Fruit fly (Drosophila melanogaster) whole organism, wandering third instar larva: ENCODE measurements around the gene mib1.
A peak's percentile ranks its signal among the peaks of the same experiment; 100 is the strongest.

ENCODE experiments used
- Abd-B ChIP-seq: fragments of >200 bp; optimal IDR thresholded peaks from 2 replicates; lab custom pipeline; 2017; ENCODE audit warnings: missing biosample characterization, missing genetic modification characterization
- CG32264 ChIP-seq: fragments of 200-800 bp; sonication (Bioruptor generic); optimal IDR thresholded peaks from 2 replicates; lab custom pipeline; 2016; ENCODE audit warnings: missing biosample characterization, missing genetic modification characterization
- CG9705 ChIP-seq: fragments of 200-800 bp; sonication (Bioruptor generic); optimal IDR thresholded peaks from 2 replicates; lab custom pipeline; 2018; ENCODE audit warnings: missing biosample characterization, mild to moderate bottlenecking, missing genetic modification characterization
- CrebA ChIP-seq: fragments of 200-800 bp; sonication (Bioruptor generic); optimal IDR thresholded peaks from 2 replicates; lab custom pipeline; 2016; ENCODE audit warnings: missing biosample characterization, mild to moderate bottlenecking, missing genetic modification characterization, borderline replicate concordance
- Dfd ChIP-seq: fragments of >200 bp; optimal IDR thresholded peaks from 2 replicates; lab custom pipeline; 2017; ENCODE audit warnings: missing biosample characterization, missing genetic modification characterization
- Dif ChIP-seq: fragments of 200-275, 200-300 bp; sonication (Bioruptor generic); optimal IDR thresholded peaks from 2 replicates; lab custom pipeline; 2018; ENCODE audit warnings: missing biosample characterization, missing genetic modification characterization; ENCODE audit not compliant: partially characterized antibody
- GATAd ChIP-seq: sonication (Bioruptor generic); optimal IDR thresholded peaks from 2 replicates; lab custom pipeline; 2016; ENCODE audit warnings: missing biosample characterization, missing genetic modification characterization
- HLH106 ChIP-seq: fragments of 200-800 bp; optimal IDR thresholded peaks from 3 replicates; lab custom pipeline; 2019; ENCODE audit warnings: missing biosample characterization, mild to moderate bottlenecking, missing genetic modification characterization, moderate library complexity
- Hnf4 ChIP-seq: fragments of 200-800 bp; sonication (Bioruptor generic); optimal IDR thresholded peaks from 2 replicates; lab custom pipeline; 2016; ENCODE audit warnings: missing biosample characterization, mild to moderate bottlenecking, missing genetic modification characterization
- Hr83 ChIP-seq: fragments of 200-300 bp; sonication (Bioruptor generic); optimal IDR thresholded peaks from 2 replicates; lab custom pipeline; 2016; ENCODE audit warnings: missing biosample characterization, mild to moderate bottlenecking, missing genetic modification characterization, moderate library complexity; ENCODE audit not compliant: poor library complexity, severe bottlenecking
- Jra ChIP-seq: sonication (Bioruptor generic); optimal IDR thresholded peaks from 2 replicates; lab custom pipeline; 2016; ENCODE audit warnings: missing biosample characterization, missing genetic modification characterization
- Mio ChIP-seq: sonication (Bioruptor generic); optimal IDR thresholded peaks from 2 replicates; lab custom pipeline; 2016; ENCODE audit warnings: missing biosample characterization, missing genetic modification characterization
- Myc ChIP-seq: fragments of >200 bp; optimal IDR thresholded peaks from 2 replicates; lab custom pipeline; 2017
- N ChIP-seq: fragments of >200 bp; optimal IDR thresholded peaks from 2 replicates; lab custom pipeline; 2018; ENCODE audit warnings: missing biosample characterization, missing external identifiers, missing genetic modification characterization
- OdsH ChIP-seq: fragments of 200-800 bp; sonication (Bioruptor generic); optimal IDR thresholded peaks from 2 replicates; lab custom pipeline; 2016; ENCODE audit warnings: missing biosample characterization, mild to moderate bottlenecking, missing genetic modification characterization
- Rel ChIP-seq, 2 experiments: fragments of 200-800 bp; sonication (Bioruptor generic) in 1 of 2; optimal IDR thresholded peaks; 2 replicates in 1 of 2; 3 replicates in 1 of 2; lab custom pipeline; 2016 to 2019; ENCODE audit warnings: mild to moderate bottlenecking in 2 of 2, missing biosample characterization in 2 of 2, missing genetic modification characterization in 2 of 2, moderate library complexity in 1 of 2
- Sp1 ChIP-seq: fragments of 200-800 bp; sonication (Bioruptor generic); optimal IDR thresholded peaks from 3 replicates; lab custom pipeline; 2019; ENCODE audit warnings: missing biosample characterization, mild to moderate bottlenecking, missing genetic modification characterization, moderate library complexity
- Vsx2 ChIP-seq: fragments of 200-300, 225-300 bp; sonication (Bioruptor generic); optimal IDR thresholded peaks from 2 replicates; lab custom pipeline; 2018; ENCODE audit warnings: missing biosample characterization, missing genetic modification characterization; ENCODE audit not compliant: partially characterized antibody
- br ChIP-seq: fragments of 200-800 bp; sonication (Bioruptor generic); optimal IDR thresholded peaks from 2 replicates; lab custom pipeline; 2016; ENCODE audit warnings: missing biosample characterization, missing genetic modification characterization
- brk ChIP-seq: fragments of 200-800 bp; sonication (Bioruptor generic); optimal IDR thresholded peaks from 2 replicates; lab custom pipeline; 2016; ENCODE audit warnings: missing biosample characterization, mild to moderate bottlenecking, missing genetic modification characterization
- dl ChIP-seq, 2 experiments: fragments of 175-275, 200-275 bp in 1 of 2; fragments of 200-275 bp in 1 of 2; sonication (Bioruptor generic); optimal IDR thresholded peaks; lab custom pipeline; 2018; ENCODE audit warnings: mild to moderate bottlenecking in 2 of 2, missing biosample characterization in 2 of 2, missing genetic modification characterization in 2 of 2, moderate library complexity in 2 of 2; ENCODE audit not compliant: partially characterized antibody in 2 of 2, insufficient read depth in 1 of 2
- dmrt93B ChIP-seq: fragments of 200-800 bp; sonication (Bioruptor generic); optimal IDR thresholded peaks from 2 replicates; lab custom pipeline; 2018; ENCODE audit warnings: missing biosample characterization, mild to moderate bottlenecking, missing genetic modification characterization
- dsf ChIP-seq: sonication (Bioruptor generic); optimal IDR thresholded peaks from 2 replicates; lab custom pipeline; 2016; ENCODE audit warnings: missing biosample characterization, missing genetic modification characterization, borderline replicate concordance
- ey ChIP-seq: fragments of 200-800 bp; sonication (Bioruptor generic); optimal IDR thresholded peaks from 2 replicates; lab custom pipeline; 2016; ENCODE audit warnings: missing biosample characterization, missing genetic modification characterization
- foxo ChIP-seq, 2 experiments: fragments of 200-800 bp; sonication (Bioruptor generic); optimal IDR thresholded peaks; 2 replicates in 1 of 2; 3 replicates in 1 of 2; lab custom pipeline; 2016 to 2017; ENCODE audit warnings: missing biosample characterization in 2 of 2, missing genetic modification characterization in 2 of 2
- fru ChIP-seq: fragments of 200-800 bp; sonication (Bioruptor generic); optimal IDR thresholded peaks from 3 replicates; lab custom pipeline; 2016; ENCODE audit warnings: missing biosample characterization, mild to moderate bottlenecking, missing genetic modification characterization
- h ChIP-seq: fragments of 200-800 bp; sonication (Bioruptor generic); optimal IDR thresholded peaks from 3 replicates; lab custom pipeline; 2016; ENCODE audit warnings: missing biosample characterization, mild to moderate bottlenecking, missing genetic modification characterization
- jim ChIP-seq: fragments of 175-275, 200-325 bp; sonication (Bioruptor generic); optimal IDR thresholded peaks from 2 replicates; lab custom pipeline; 2016; ENCODE audit warnings: missing biosample characterization, mild to moderate bottlenecking, missing genetic modification characterization
- lola ChIP-seq: fragments of >200 bp; optimal IDR thresholded peaks from 2 replicates; lab custom pipeline; 2017; ENCODE audit warnings: missing biosample characterization, missing genetic modification characterization
- pan ChIP-seq: fragments of >200 bp; optimal IDR thresholded peaks from 2 replicates; lab custom pipeline; 2017
- psq ChIP-seq: fragments of 200-800 bp; sonication (Bioruptor generic); optimal IDR thresholded peaks from 3 replicates; lab custom pipeline; 2017; ENCODE audit warnings: missing biosample characterization, mild to moderate bottlenecking, missing genetic modification characterization, moderate library complexity
- rgr ChIP-seq: fragments of 200-800 bp; sonication (Bioruptor generic); optimal IDR thresholded peaks from 3 replicates; lab custom pipeline; 2016; ENCODE audit warnings: missing biosample characterization, mild to moderate bottlenecking, missing genetic modification characterization
- sage ChIP-seq: fragments of 200-800 bp; sonication (Bioruptor generic); optimal IDR thresholded peaks from 2 replicates; lab custom pipeline; 2016; ENCODE audit warnings: missing biosample characterization, mild to moderate bottlenecking, missing genetic modification characterization
- tai ChIP-seq: sonication (Bioruptor generic); optimal IDR thresholded peaks from 2 replicates; lab custom pipeline; 2016; ENCODE audit warnings: missing biosample characterization, missing genetic modification characterization
- usp ChIP-seq: fragments of >200 bp; optimal IDR thresholded peaks from 2 replicates; lab custom pipeline; 2017; ENCODE audit warnings: missing biosample characterization, missing genetic modification characterization
- woc ChIP-seq: sonication (Bioruptor generic); optimal IDR thresholded peaks from 2 replicates; lab custom pipeline; 2016; ENCODE audit warnings: missing biosample characterization, mild to moderate bottlenecking, missing genetic modification characterization

mib1 gene

dm6 chr3L:15981403-15981802, 30.2 kb downstream of the mib1 start:
- TF ChIP-seq HLH106 (no peak), Dif (GFP tag; lab: Kevin White, UChicago) (no peak), Rel (GFP tag; optimal IDR thresholded peaks at IDR 0.05; lab: Kevin White, UChicago) (no peak), Rel (tag; optimal IDR thresholded peaks at IDR 0.05; lab: Kevin White, UChicago) (peak; percentile 62), lola (no peak)

- TF ChIP-seq woc (GFP tag; lab: Kevin White, UChicago), result no peak
- no peak for TF ChIP-seq OdsH (GFP tag; lab: Kevin White, UChicago)
- no peak for TF ChIP-seq Mio (GFP tag; lab: Kevin White, UChicago)
- no peak for TF ChIP-seq usp (GFP tag; lab: Kevin White, UChicago)
- no peak for TF ChIP-seq foxo (GFP tag; optimal IDR thresholded peaks at IDR 0.05; lab: Kevin White, UChicago)
- no peak for TF ChIP-seq dmrt93B (GFP tag; lab: Kevin White, UChicago)
- no peak for TF ChIP-seq GATAd (GFP tag; lab: Kevin White, UChicago)
- TF ChIP-seq Hnf4, result no peak
- TF ChIP-seq rgr, result no peak
- TF ChIP-seq HLH106, result no peak
- TF ChIP-seq N (GFP tag; lab: Kevin White, UChicago), result no peak
- TF ChIP-seq ey (GFP tag; lab: Kevin White, UChicago), result no peak
- TF ChIP-seq Dif (GFP tag; lab: Kevin White, UChicago), result no peak
- no peak for TF ChIP-seq Sp1 (GFP tag; lab: Kevin White, UChicago)
Observed at dm6 chr3L:15979912-15980311, 31.7 kb downstream of the mib1 start, which contains the start of gene CG17027. TSS of gene CG17027 (plus strand) at chr3L:15980100.

- no peak for TF ChIP-seq Dfd (GFP tag; lab: Kevin White, UChicago)
- TF ChIP-seq br (GFP tag; lab: Kevin White, UChicago), result no peak
- no peak for TF ChIP-seq foxo (GFP tag; optimal IDR thresholded peaks at IDR 0.05; lab: Kevin White, UChicago)
- no peak for TF ChIP-seq Rel (GFP tag; optimal IDR thresholded peaks at IDR 0.05; lab: Kevin White, UChicago)
- TF ChIP-seq Rel (tag; optimal IDR thresholded peaks at IDR 0.05; lab: Kevin White, UChicago), result peak; percentile 26
- no peak for TF ChIP-seq h (GFP tag; lab: Kevin White, UChicago)
- TF ChIP-seq Hr83 (GFP tag; lab: Kevin White, UChicago), result peak; percentile 9
- no peak for TF ChIP-seq fru (GFP tag; lab: Kevin White, UChicago)
- TF ChIP-seq psq (GFP tag; lab: Kevin White, UChicago), result no peak
- no peak for TF ChIP-seq jim (GFP tag; lab: Kevin White, UChicago)
- TF ChIP-seq tai (GFP tag; lab: Kevin White, UChicago), result no peak
- no peak for TF ChIP-seq CrebA (GFP tag; lab: Kevin White, UChicago)
Observed at dm6 chr3L:15979240-15979639, 32.4 kb downstream of the mib1 start.

dm6 chr3L:15978224-15978623, 33.4 kb downstream of the mib1 start, which contains the start of gene CG17028:
TSS of gene CG17028 (plus strand) at chr3L:15978524.
- TF ChIP-seq OdsH (GFP tag; lab: Kevin White, UChicago), result no peak
- TF ChIP-seq brk (GFP tag; lab: Kevin White, UChicago), result no peak
- no peak for TF ChIP-seq Jra (GFP tag; lab: Kevin White, UChicago)
- TF ChIP-seq, all 38 proteins: peak for 0

dm6 chr3L:15977565-15977964, 34.0 kb downstream of the mib1 start:
- no peak for TF ChIP-seq brk (GFP tag; lab: Kevin White, UChicago)
- no peak for TF ChIP-seq GATAd (GFP tag; lab: Kevin White, UChicago)
- no peak for TF ChIP-seq Vsx2 (GFP tag; lab: Kevin White, UChicago)
- TF ChIP-seq lola, result no peak
- no peak for TF ChIP-seq CrebA (GFP tag; lab: Kevin White, UChicago)
- TF ChIP-seq dl (GFP tag; optimal IDR thresholded peaks at IDR 0.05; lab: Kevin White, UChicago; ENCODE audit: insufficient read depth in 1 of 2, partially characterized antibody in 2 of 2), result no peak
- TF ChIP-seq HLH106, result peak; percentile 80
- no peak for TF ChIP-seq sage (GFP tag; lab: Kevin White, UChicago)
- peak; percentile 63 for TF ChIP-seq psq (GFP tag; lab: Kevin White, UChicago)
- no peak for TF ChIP-seq Dfd (GFP tag; lab: Kevin White, UChicago)
- no peak for TF ChIP-seq Rel (GFP tag; optimal IDR thresholded peaks at IDR 0.05; lab: Kevin White, UChicago)
- peak; percentile 36 for TF ChIP-seq Rel (tag; optimal IDR thresholded peaks at IDR 0.05; lab: Kevin White, UChicago)
- TF ChIP-seq Abd-B (GFP tag; lab: Kevin White, UChicago), result no peak
- no peak for TF ChIP-seq Hnf4
- TF ChIP-seq Myc, result no peak
- TF ChIP-seq Sp1 (GFP tag; lab: Kevin White, UChicago), result peak; percentile 70
- peak; percentile 69 for TF ChIP-seq br (GFP tag; lab: Kevin White, UChicago)
- TF ChIP-seq usp (GFP tag; lab: Kevin White, UChicago), result no peak
- no peak for TF ChIP-seq Jra (GFP tag; lab: Kevin White, UChicago)
- no peak for TF ChIP-seq pan (lab: Kevin White, UChicago)
- TF ChIP-seq h (GFP tag; lab: Kevin White, UChicago), result peak; percentile 93
- no peak for TF ChIP-seq dmrt93B (GFP tag; lab: Kevin White, UChicago)
- no peak for TF ChIP-seq dsf (GFP tag; lab: Kevin White, UChicago)
- peak; percentile 87 for TF ChIP-seq OdsH (GFP tag; lab: Kevin White, UChicago)
- peak; percentile 85 for TF ChIP-seq ey (GFP tag; lab: Kevin White, UChicago)
- no peak for TF ChIP-seq Hr83 (GFP tag; lab: Kevin White, UChicago)
- peak; percentile 15 to 86 for TF ChIP-seq foxo (GFP tag; optimal IDR thresholded peaks at IDR 0.05; lab: Kevin White, UChicago)
- TF ChIP-seq CG32264 (GFP tag; lab: Kevin White, UChicago), result no peak
- TF ChIP-seq Mio (GFP tag; lab: Kevin White, UChicago), result no peak
- no peak for TF ChIP-seq CG9705
- no peak for TF ChIP-seq jim (GFP tag; lab: Kevin White, UChicago)
- TF ChIP-seq rgr, result peak; percentile 88
- TF ChIP-seq fru (GFP tag; lab: Kevin White, UChicago), result peak; percentile 79
